Fruit fly (Drosophila melanogaster): ENCODE results near the gene CG31689.

Gene CG31689

dm6 chr2L:2759654-2760053 lies 34.2 kb downstream of the CG31689 start, which contains the start of the genes HemK2, Snapin and Tnpo-SR (continued):
- TF ChIP-seq Asciz (GFP tag; optimal IDR thresholded peaks at IDR 0.05), result peak; percentile 72
- peak; percentile 82 for TF ChIP-seq CG13123 (GFP tag; optimal IDR thresholded peaks at IDR 0.05)
- TF ChIP-seq CG6175 (GFP tag; IDR thresholded peaks at IDR 0.05), result peak; percentile 80
- peak; percentile 55 for TF ChIP-seq da (GFP tag; optimal IDR thresholded peaks at IDR 0.05)
- peak; percentile 73 for TF ChIP-seq ATbp (GFP tag; optimal IDR thresholded peaks at IDR 0.05)
- peak; percentile 90 for TF ChIP-seq Gug (GFP tag; IDR thresholded peaks at IDR 0.05)
- TF ChIP-seq repo (GFP tag; optimal IDR thresholded peaks at IDR 0.05), result peak; percentile 41
- TF ChIP-seq jing (GFP tag; optimal IDR thresholded peaks at IDR 0.05), result no peak
- TF ChIP-seq ac (GFP tag; optimal IDR thresholded peaks at IDR 0.05), result peak; percentile 61
- TF ChIP-seq Sox100B (GFP tag; optimal IDR thresholded peaks at IDR 0.05), result peak; percentile 79
- peak; percentile 67 for TF ChIP-seq CG10431 (GFP tag; optimal IDR thresholded peaks at IDR 0.05)
- TF ChIP-seq disco-r (GFP tag; optimal IDR thresholded peaks at IDR 0.05), result peak; percentile 40
- TF ChIP-seq gcm2 (GFP tag; optimal IDR thresholded peaks at IDR 0.05), result peak; percentile 74
- peak; percentile 83 to 99 for TF ChIP-seq insv (GFP tag; optimal IDR thresholded peaks at IDR 0.05)
- TF ChIP-seq Rx (GFP tag; IDR thresholded peaks at IDR 0.05), result peak; percentile 85
- TF ChIP-seq CG18262 (tag; optimal IDR thresholded peaks at IDR 0.05), result peak; percentile 89
- TF ChIP-seq CG43689 (GFP tag; IDR thresholded peaks at IDR 0.05), result peak; percentile 79
- TF ChIP-seq br (optimal IDR thresholded peaks at IDR 0.05), result no peak
- peak; percentile 92 for TF ChIP-seq Ssrp (tag; optimal IDR thresholded peaks at IDR 0.05)
- peak; percentile 73 for TF ChIP-seq CG7271 (tag; optimal IDR thresholded peaks at IDR 0.05)
- TF ChIP-seq CG12942 (GFP tag; optimal IDR thresholded peaks at IDR 0.05), result peak; percentile 87
- TF ChIP-seq CG4328 (GFP tag; optimal IDR thresholded peaks at IDR 0.05), result peak; percentile 82
- peak; percentile 94 for TF ChIP-seq Xbp1 (GFP tag; optimal IDR thresholded peaks at IDR 0.05)
- peak; percentile 89 for TF ChIP-seq CG4617 (GFP tag; optimal IDR thresholded peaks at IDR 0.05; ENCODE audit: borderline replicate concordance)
- TF ChIP-seq bcd (GFP tag; optimal IDR thresholded peaks at IDR 0.05), result peak; percentile 91
- TF ChIP-seq stc (GFP tag; IDR thresholded peaks at IDR 0.05), result peak; percentile 84
- peak; percentile 90 for TF ChIP-seq klu (GFP tag; IDR thresholded peaks at IDR 0.05)
- peak in 1 of 2 experiments; percentile 67 for TF ChIP-seq Eip74EF (GFP tag; optimal IDR thresholded peaks at IDR 0.05)
- TF ChIP-seq CG6683 (GFP tag; optimal IDR thresholded peaks at IDR 0.05), result peak; percentile 83
- peak; percentile 84 to 92 for TF ChIP-seq dpn (GFP tag; optimal IDR thresholded peaks at IDR 0.05)
- peak; percentile 81 for TF ChIP-seq CG30431 (GFP tag; optimal IDR thresholded peaks at IDR 0.05)
- TF ChIP-seq CG1529 (GFP tag; optimal IDR thresholded peaks at IDR 0.05), result peak; percentile 71
- TF ChIP-seq Dad (GFP tag; optimal IDR thresholded peaks at IDR 0.05), result peak; percentile 82
- TF ChIP-seq H2.0 (GFP tag; IDR thresholded peaks at IDR 0.05), result peak; percentile 93
- TF ChIP-seq croc (GFP tag; conservative IDR thresholded peaks at IDR 0.05), result peak; percentile 91
- TF ChIP-seq CG4730 (GFP tag; IDR thresholded peaks at IDR 0.05), result peak; percentile 90
- peak; percentile 88 for TF ChIP-seq chn (GFP tag; optimal IDR thresholded peaks at IDR 0.05)
- peak; percentile 99 for TF ChIP-seq CG13287 (GFP tag; IDR thresholded peaks at IDR 0.05; ENCODE audit: partially characterized antibody)
- no peak for TF ChIP-seq Hr39 (optimal IDR thresholded peaks at IDR 0.05)
- peak; percentile 92 for TF ChIP-seq Bgb (GFP tag; IDR thresholded peaks at IDR 0.05; ENCODE audit: partially characterized antibody)
- peak; percentile 70; the same call in 1 of the 2 replicates for TF ChIP-seq Poxn (GFP tag; IDR thresholded peaks at IDR 0.05)
- TF ChIP-seq Bdp1 (GFP tag; optimal IDR thresholded peaks at IDR 0.05), result peak; percentile 78
- TF ChIP-seq Mrtf (GFP tag; IDR thresholded peaks at IDR 0.05), result peak; percentile 91
- TF ChIP-seq ash1 (GFP tag; optimal IDR thresholded peaks at IDR 0.05), result peak; percentile 26
- peak; percentile 91 for TF ChIP-seq ind (GFP tag; optimal IDR thresholded peaks at IDR 0.05)
- peak; percentile 85; the same call in 1 of the 3 replicates for TF ChIP-seq gce (GFP tag; IDR thresholded peaks at IDR 0.05)
- TF ChIP-seq CG32772 (GFP tag; IDR thresholded peaks at IDR 0.05), result peak; percentile 92
- TF ChIP-seq CTCF (GFP tag; optimal IDR thresholded peaks at IDR 0.05), result peak; percentile 25
- peak; percentile 62 for TF ChIP-seq run (tag; optimal IDR thresholded peaks at IDR 0.05)
- TF ChIP-seq CG18619 (GFP tag; optimal IDR thresholded peaks at IDR 0.05), result peak; percentile 80
- TF ChIP-seq CG15514 (GFP tag; optimal IDR thresholded peaks at IDR 0.05), result peak; percentile 88
- TF ChIP-seq ato (GFP tag; IDR thresholded peaks at IDR 0.05; ENCODE audit: partially characterized antibody), result peak; percentile 76

Data from whole organism, embryonic.